Fruit fly (Drosophila melanogaster) whole organism, adult: ENCODE results near the gene sens.
A peak's percentile ranks its signal among the peaks of the same experiment; 100 is the strongest.

Source experiments
- CG11617 ChIP-seq: fragments of 200-800 bp; sonication (Bioruptor generic); optimal IDR thresholded peaks from 2 replicates; lab custom pipeline; 2017; ENCODE audit warnings: mild to moderate bottlenecking, missing biosample characterization, missing genetic modification reagents, missing genetic modification characterization
- CG12768 ChIP-seq: fragments of 200-800 bp; sonication (Bioruptor generic); optimal IDR thresholded peaks from 2 replicates; lab custom pipeline; 2017; ENCODE audit warnings: missing biosample characterization, missing genetic modification characterization, mild to moderate bottlenecking, moderate library complexity, missing genetic modification reagents
- CG14711 ChIP-seq: fragments of 200-800 bp; sonication (Bioruptor generic); optimal IDR thresholded peaks from 2 replicates; lab custom pipeline; 2018; ENCODE audit warnings: missing biosample characterization, mild to moderate bottlenecking, missing genetic modification characterization, moderate library complexity
- CG1620 ChIP-seq: fragments of 200-800 bp; sonication (Bioruptor generic); optimal IDR thresholded peaks from 2 replicates; lab custom pipeline; 2016; ENCODE audit warnings: missing biosample characterization, missing genetic modification characterization
- CG33017 ChIP-seq: fragments of 200-800 bp; sonication (Bioruptor generic); optimal IDR thresholded peaks from 2 replicates; lab custom pipeline; 2018; ENCODE audit warnings: missing biosample characterization, mild to moderate bottlenecking, missing genetic modification characterization, moderate library complexity
- CG5204 ChIP-seq: fragments of 200-800 bp; sonication (Bioruptor generic); optimal IDR thresholded peaks from 2 replicates; lab custom pipeline; 2016; ENCODE audit warnings: missing biosample characterization, missing genetic modification characterization
- CG7045 ChIP-seq: fragments of 200-800 bp; sonication (Bioruptor generic); optimal IDR thresholded peaks from 2 replicates; lab custom pipeline; 2017; ENCODE audit warnings: missing biosample characterization, mild to moderate bottlenecking, missing genetic modification characterization
- CG7101 ChIP-seq: fragments of 200-800 bp; sonication (Bioruptor generic); optimal IDR thresholded peaks from 2 replicates; lab custom pipeline; 2018; ENCODE audit warnings: missing biosample characterization, mild to moderate bottlenecking, missing genetic modification characterization, moderate library complexity
- Clk ChIP-seq: fragments of 200-800 bp; sonication (Bioruptor generic); optimal IDR thresholded peaks from 2 replicates; lab custom pipeline; 2017; ENCODE audit warnings: missing biosample characterization, missing genetic modification characterization
- Crg-1 ChIP-seq: fragments of 200-800 bp; sonication (Bioruptor generic); optimal IDR thresholded peaks from 2 replicates; lab custom pipeline; 2016; ENCODE audit warnings: missing biosample characterization, missing genetic modification characterization
- Hr96 ChIP-seq: fragments of 200-800 bp; sonication (Bioruptor generic); optimal IDR thresholded peaks from 2 replicates; lab custom pipeline; 2016; ENCODE audit warnings: missing biosample characterization, missing genetic modification characterization
- Mnt ChIP-seq: fragments of 200-800 bp; sonication (Bioruptor generic); optimal IDR thresholded peaks from 2 replicates; lab custom pipeline; 2016; ENCODE audit warnings: missing biosample characterization, mild to moderate bottlenecking, missing genetic modification characterization
- bab1 ChIP-seq: fragments of 200-800 bp; sonication (Bioruptor generic); optimal IDR thresholded peaks from 3 replicates; lab custom pipeline; 2019; ENCODE audit warnings: missing biosample characterization, mild to moderate bottlenecking, missing genetic modification characterization, moderate library complexity
- cic ChIP-seq: fragments of 200-800 bp; sonication (Bioruptor generic); optimal IDR thresholded peaks from 2 replicates; lab custom pipeline; 2017; ENCODE audit warnings: missing biosample characterization, mild to moderate bottlenecking, missing genetic modification characterization, moderate library complexity
- cnc ChIP-seq, 2 experiments: fragments of >200 bp; optimal IDR thresholded peaks; 2 replicates each; lab custom pipeline; 2017
- kay ChIP-seq: fragments of 200-800 bp; sonication (Bioruptor generic); peaks from one replicate; lab custom pipeline; 2016; ENCODE audit warnings: missing biosample characterization, missing genetic modification characterization, borderline replicate concordance
- ovo ChIP-seq: fragments of 200-800 bp; sonication (Bioruptor generic); optimal IDR thresholded peaks from 2 replicates; lab custom pipeline; 2016; ENCODE audit warnings: missing biosample characterization, missing genetic modification characterization
- pad ChIP-seq: fragments of 200-800 bp; sonication (Bioruptor generic); optimal IDR thresholded peaks from 3 replicates; lab custom pipeline; 2017; ENCODE audit warnings: missing biosample characterization, missing genetic modification characterization, mild to moderate bottlenecking, moderate library complexity, missing genetic modification reagents
- tj ChIP-seq: fragments of 200-800 bp; sonication (Bioruptor generic); optimal IDR thresholded peaks from 3 replicates; lab custom pipeline; 2017; ENCODE audit warnings: missing biosample characterization, mild to moderate bottlenecking, missing genetic modification characterization, moderate library complexity
- toe ChIP-seq: fragments of 200-800 bp; sonication (Bioruptor generic); optimal IDR thresholded peaks from 2 replicates; lab custom pipeline; 2016; ENCODE audit warnings: missing biosample characterization, missing genetic modification characterization

The sens gene

DNA sequence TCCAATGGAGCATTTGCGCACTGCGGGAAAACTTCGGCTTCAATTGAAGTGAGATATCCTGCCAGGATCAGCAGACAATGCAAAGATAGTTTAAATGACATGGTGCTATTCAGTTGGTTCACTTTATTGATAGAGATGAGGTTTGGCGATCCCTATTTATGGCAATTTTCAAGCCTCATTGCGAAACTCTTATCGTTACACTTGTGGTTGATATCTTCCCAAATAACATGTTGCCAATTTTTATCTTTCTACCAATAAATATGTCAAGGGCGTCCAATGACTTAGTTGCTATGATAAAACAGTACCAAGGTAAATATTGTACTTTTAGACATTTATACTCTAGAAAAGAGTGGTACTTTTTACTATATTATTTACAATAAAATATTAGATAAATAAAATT is 23.1 kb upstream of the sens start, which contains the start of gene CG33263:
TSS of gene CG33263 (minus strand) at position 101 of the 400 bp plus-strand sequence.
- TF ChIP-seq CG33017 (tag; lab: Kevin White, UChicago): no peak
- no peak for TF ChIP-seq cic (GFP tag; lab: Kevin White, UChicago)
- no peak for TF ChIP-seq tj (GFP tag; lab: Kevin White, UChicago)

DNA sequence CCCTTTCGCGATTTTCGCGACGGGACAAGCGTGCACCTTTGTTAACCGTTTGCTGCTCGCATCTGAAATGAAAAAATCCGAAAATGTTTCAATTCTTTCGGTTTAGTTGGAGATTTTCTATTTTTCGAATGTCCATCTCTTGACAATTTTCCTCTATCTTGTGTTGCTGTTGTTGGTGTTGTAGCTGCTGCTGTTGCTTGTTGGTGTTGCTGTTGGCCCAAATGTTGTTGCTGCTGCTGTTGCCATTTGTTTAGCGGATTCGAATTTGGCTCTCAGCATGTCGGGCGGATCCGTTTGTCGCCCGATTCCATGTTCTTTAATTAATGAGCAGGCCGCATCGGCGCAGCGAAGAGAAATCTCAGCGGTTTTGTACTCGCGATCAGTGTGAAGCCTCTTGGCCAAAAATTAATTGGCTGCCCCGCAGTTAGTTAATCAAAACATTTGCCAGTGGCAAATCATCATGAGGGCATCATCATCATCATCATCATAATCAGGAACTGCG is 21.4 kb upstream of the sens start, which contains the start of gene CG32121:
TSS of gene CG32121 (minus strand) at position 51 of the 502 bp plus-strand sequence.
- TF ChIP-seq CG5204 (GFP tag; lab: Kevin White, UChicago): no peak
- TF ChIP-seq CG1620: no peak
- no peak for TF ChIP-seq CG14711 (tag; lab: Kevin White, UChicago)
- TF ChIP-seq tj (GFP tag; lab: Kevin White, UChicago): no peak
- TF ChIP-seq CG7101 (tag; lab: Kevin White, UChicago): no peak
- no peak for TF ChIP-seq ovo (GFP tag; lab: Kevin White, UChicago)
- TF ChIP-seq pad (GFP tag; lab: Kevin White, UChicago): no peak
- no peak for TF ChIP-seq Crg-1
- TF ChIP-seq CG11617 (GFP tag; lab: Kevin White, UChicago): no peak
- no peak for TF ChIP-seq Hr96 (GFP tag; lab: Kevin White, UChicago)
- no peak for TF ChIP-seq cnc (optimal IDR thresholded peaks at IDR 0.05; lab: Kevin White, UChicago)
- no peak for TF ChIP-seq kay (GFP tag; lab: Kevin White, UChicago)
- TF ChIP-seq Mnt: no peak

DNA sequence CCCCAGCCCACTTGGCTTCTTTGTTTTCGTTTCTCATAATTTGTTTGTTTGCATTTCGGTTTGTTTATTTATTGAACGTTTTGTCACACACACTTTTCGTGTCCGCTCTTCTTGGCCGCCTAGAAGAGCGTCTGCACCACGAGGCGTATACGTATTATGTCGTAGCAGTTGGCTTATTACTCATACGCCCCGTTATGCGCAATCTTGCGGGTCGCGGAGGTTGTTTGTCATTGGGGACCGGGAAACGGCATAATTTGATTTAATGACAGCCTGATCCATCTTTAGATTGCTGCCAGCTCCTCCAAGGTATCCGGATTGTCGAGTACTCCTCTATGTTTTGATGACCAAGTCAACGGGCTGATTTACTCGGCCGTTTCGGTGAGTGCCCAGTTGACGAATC is 19.3 kb upstream of the sens start:
- TF ChIP-seq kay (GFP tag; lab: Kevin White, UChicago) (peak; percentile 15), ovo (GFP tag; lab: Kevin White, UChicago) (no peak), CG1620 (no peak)

DNA sequence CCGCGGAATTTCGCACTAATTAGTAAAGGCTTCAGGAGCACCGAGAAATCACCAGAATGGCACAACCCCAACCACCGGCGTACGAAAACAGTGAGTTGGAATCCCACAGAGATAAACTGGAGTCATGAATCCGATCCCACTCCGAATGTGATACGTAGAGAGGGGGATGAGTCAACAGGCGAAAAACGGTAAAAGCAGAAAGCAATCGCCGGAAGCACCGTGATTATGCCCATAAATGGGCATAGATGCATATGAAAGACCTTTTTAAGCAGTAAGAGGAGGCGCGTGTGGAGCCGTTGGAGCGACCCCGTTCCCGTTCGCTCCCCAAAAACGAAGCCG is 11.9 kb upstream of the sens start:
- TF ChIP-seq tj (GFP tag; lab: Kevin White, UChicago) (peak; percentile 36), pad (GFP tag; lab: Kevin White, UChicago) (peak; percentile 34), ovo (GFP tag; lab: Kevin White, UChicago) (no peak)

DNA sequence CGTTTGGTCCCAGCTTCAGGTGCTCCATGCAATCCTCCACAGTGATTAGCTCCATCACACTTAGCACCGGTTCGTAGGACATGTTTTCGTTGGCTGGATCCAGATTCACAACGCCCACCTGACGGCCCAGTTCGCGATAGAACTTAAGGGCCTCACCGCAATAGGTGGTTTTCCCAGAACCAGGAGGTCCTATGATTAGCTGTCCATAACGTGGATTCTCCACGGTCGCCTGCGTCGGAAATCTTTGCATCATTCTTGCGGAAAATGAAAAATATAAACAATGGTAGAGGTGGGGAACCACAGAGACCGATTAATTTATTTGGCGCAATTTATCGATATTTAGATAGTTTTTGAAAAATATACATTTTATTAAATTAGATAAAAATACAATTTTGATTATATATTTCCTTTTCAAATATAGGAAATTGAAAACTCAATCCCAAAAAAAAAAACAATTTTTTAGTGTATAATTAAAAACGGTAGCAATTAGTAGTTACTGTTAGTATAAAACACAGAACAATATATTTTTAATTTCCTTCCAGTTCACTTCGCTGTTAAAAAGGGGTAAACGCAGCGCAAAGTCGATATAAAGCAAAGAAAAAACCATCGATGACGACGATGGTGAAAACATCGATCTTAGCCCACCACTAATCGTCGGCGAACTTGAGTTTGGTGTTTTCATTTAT is 11.4 kb upstream of the sens start, which contains the start of the genes CG10222 and flr:
TSS of gene CG10222 (minus strand) at position 254 of the 686 bp plus-strand sequence.
TSS of gene flr (plus strand) at position 644 of the 686 bp plus-strand sequence.
- TF ChIP-seq CG7045 (GFP tag; lab: Kevin White, UChicago): peak; percentile 26
- TF ChIP-seq Clk (GFP tag; lab: Kevin White, UChicago): no peak
- peak; percentile 41 for TF ChIP-seq CG11617 (GFP tag; lab: Kevin White, UChicago)
- TF ChIP-seq toe: peak; percentile 43
- peak; percentile 71 for TF ChIP-seq kay (GFP tag; lab: Kevin White, UChicago)
- TF ChIP-seq CG33017 (tag; lab: Kevin White, UChicago): no peak
- TF ChIP-seq CG5204 (GFP tag; lab: Kevin White, UChicago): peak; percentile 38
- no peak for TF ChIP-seq tj (GFP tag; lab: Kevin White, UChicago)
- peak; percentile 37 for TF ChIP-seq pad (GFP tag; lab: Kevin White, UChicago)
- no peak for TF ChIP-seq CG12768 (GFP tag; lab: Kevin White, UChicago)
- TF ChIP-seq cic (GFP tag; lab: Kevin White, UChicago): no peak
- peak; percentile 12 for TF ChIP-seq CG14711 (tag; lab: Kevin White, UChicago)
- no peak for TF ChIP-seq cnc (optimal IDR thresholded peaks at IDR 0.05; lab: Kevin White, UChicago)
- no peak for TF ChIP-seq Hr96 (GFP tag; lab: Kevin White, UChicago)
- no peak for TF ChIP-seq bab1 (GFP tag; lab: Kevin White, UChicago)
- TF ChIP-seq CG7101 (tag; lab: Kevin White, UChicago): peak; percentile 7
- no peak for TF ChIP-seq ovo (GFP tag; lab: Kevin White, UChicago)
- TF ChIP-seq Mnt: peak; percentile 4
- TF ChIP-seq CG1620: no peak
- peak; percentile 1 for TF ChIP-seq Crg-1

DNA sequence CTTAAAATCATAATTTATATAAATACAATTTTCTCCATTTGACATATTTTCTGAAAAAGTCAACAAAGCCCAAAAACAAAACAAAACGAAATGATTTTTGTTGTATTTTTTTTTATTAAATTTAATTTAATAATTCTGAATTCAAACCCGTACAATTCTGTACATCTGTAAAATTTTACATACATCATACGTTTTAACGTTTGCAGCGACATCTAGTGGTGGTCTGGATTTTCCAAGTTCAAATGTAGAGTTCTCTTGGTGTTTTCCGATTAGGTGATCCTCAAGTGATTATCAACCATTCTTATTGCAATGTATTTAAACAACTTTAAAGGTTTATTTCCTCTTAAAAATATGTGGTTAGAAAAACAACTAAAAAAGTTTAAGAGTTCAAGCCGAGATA is 10.1 kb upstream of the sens start:
- TF ChIP-seq Mnt (no peak), tj (GFP tag; lab: Kevin White, UChicago) (no peak), CG11617 (GFP tag; lab: Kevin White, UChicago) (no peak), Hr96 (GFP tag; lab: Kevin White, UChicago) (no peak), CG7101 (tag; lab: Kevin White, UChicago) (no peak), CG33017 (tag; lab: Kevin White, UChicago) (no peak), bab1 (GFP tag; lab: Kevin White, UChicago) (no peak), ovo (GFP tag; lab: Kevin White, UChicago) (no peak), CG14711 (tag; lab: Kevin White, UChicago) (no peak), CG5204 (GFP tag; lab: Kevin White, UChicago) (no peak), cic (GFP tag; lab: Kevin White, UChicago) (no peak), CG12768 (GFP tag; lab: Kevin White, UChicago) (no peak)
